Worm (Caenorhabditis elegans): ENCODE results near the gene lgc-44.
A peak's percentile ranks its signal among the peaks of the same experiment; 100 is the strongest.

The lgc-44 gene

DNA sequence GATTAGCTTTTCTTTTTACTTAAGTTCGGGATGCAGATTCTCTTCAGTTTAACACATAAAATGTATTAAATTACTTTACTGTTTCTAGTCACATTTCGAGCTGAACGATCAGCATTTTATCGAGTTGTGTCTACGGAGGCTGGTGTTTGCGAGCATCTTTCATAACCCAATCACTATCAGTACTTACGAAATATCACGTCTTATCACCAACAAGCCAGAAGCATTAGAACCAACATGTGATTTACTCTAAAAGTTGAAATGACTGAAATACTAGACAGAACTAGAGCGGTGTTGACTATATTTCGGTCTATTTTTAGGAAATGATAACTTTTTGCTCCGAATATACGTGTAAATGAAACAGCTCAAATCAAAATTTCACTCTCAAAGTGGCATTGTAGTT lies 24.0 kb downstream of the lgc-44 start:
- TF ChIP-seq nhr-48 (tag; optimal IDR thresholded peaks at IDR 0.05) (peak; percentile 18), fos-1 (tag; optimal IDR thresholded peaks at IDR 0.05) (no peak), nhr-11 (tag; optimal IDR thresholded peaks at IDR 0.05) (no peak), hlh-11 (tag; optimal IDR thresholded peaks at IDR 0.05) (peak; percentile 60), Y48G9A.11 (GFP tag; IDR thresholded peaks at IDR 0.05) (no peak), pqm-1 (tag; optimal IDR thresholded peaks at IDR 0.05) (peak; percentile 91), duxl-1 (tag; optimal IDR thresholded peaks at IDR 0.05; ENCODE audit: poor library complexity) (no peak), nhr-10 (tag; optimal IDR thresholded peaks at IDR 0.05) (no peak), nhr-77 (tag; optimal IDR thresholded peaks at IDR 0.05) (peak; percentile 34), ctbp-1 (GFP tag; IDR thresholded peaks at IDR 0.05) (no peak), nhr-6 (tag; optimal IDR thresholded peaks at IDR 0.05) (no peak), egl-43 (GFP tag; IDR thresholded peaks at IDR 0.05) (no peak), nhr-28 (tag; optimal IDR thresholded peaks at IDR 0.05) (peak; percentile 75), php-3 (GFP tag; IDR thresholded peaks at IDR 0.05) (0 out of 2 replicates have a peak, but pooled peaks have one; percentile 51), nhr-111 (GFP tag; optimal IDR thresholded peaks at IDR 0.05) (no peak), zip-2 (tag; optimal IDR thresholded peaks at IDR 0.05) (no peak), hlh-30 (tag; optimal IDR thresholded peaks at IDR 0.05; ENCODE audit: insufficient read depth) (peak; percentile 45), lin-29 (GFP tag; IDR thresholded peaks at IDR 0.05) (no peak), ztf-7 (tag; optimal IDR thresholded peaks at IDR 0.05) (no peak), mdl-1 (tag; optimal IDR thresholded peaks at IDR 0.05) (peak in 1 of 2 experiments; percentile 20), saeg-2 (GFP tag; IDR thresholded peaks at IDR 0.05) (no peak), lir-3 (tag; optimal IDR thresholded peaks at IDR 0.05) (no peak), hif-1 (tag; optimal IDR thresholded peaks at IDR 0.05) (peak in 1 of 2 experiments; percentile 12), arid-1 (GFP tag; conservative IDR thresholded peaks at IDR 0.05) (no peak), ZK546.5 (tag; optimal IDR thresholded peaks at IDR 0.05) (no peak), daf-16 (GFP tag; optimal IDR thresholded peaks at IDR 0.05) (no peak), daf-16 (tag; optimal IDR thresholded peaks at IDR 0.05) (peak; percentile 77), nhr-237 (tag; optimal IDR thresholded peaks at IDR 0.05) (no peak), ceh-28 (tag; optimal IDR thresholded peaks at IDR 0.05) (no peak), lin-15B (tag; optimal IDR thresholded peaks at IDR 0.05) (no peak), sdz-12 (GFP tag; optimal IDR thresholded peaks at IDR 0.05) (no peak), dmd-6 (GFP tag; IDR thresholded peaks at IDR 0.05) (peak; percentile 81), dve-1 (tag; optimal IDR thresholded peaks at IDR 0.05; ENCODE audit: insufficient read depth) (peak; percentile 58), mes-2 (tag; optimal IDR thresholded peaks at IDR 0.05; ENCODE audit: poor library complexity, severe bottlenecking) (peak; percentile 7), madf-5 (GFP tag; IDR thresholded peaks at IDR 0.05) (no peak), mxl-2 (GFP tag; conservative IDR thresholded peaks at IDR 0.05) (no peak)

DNA sequence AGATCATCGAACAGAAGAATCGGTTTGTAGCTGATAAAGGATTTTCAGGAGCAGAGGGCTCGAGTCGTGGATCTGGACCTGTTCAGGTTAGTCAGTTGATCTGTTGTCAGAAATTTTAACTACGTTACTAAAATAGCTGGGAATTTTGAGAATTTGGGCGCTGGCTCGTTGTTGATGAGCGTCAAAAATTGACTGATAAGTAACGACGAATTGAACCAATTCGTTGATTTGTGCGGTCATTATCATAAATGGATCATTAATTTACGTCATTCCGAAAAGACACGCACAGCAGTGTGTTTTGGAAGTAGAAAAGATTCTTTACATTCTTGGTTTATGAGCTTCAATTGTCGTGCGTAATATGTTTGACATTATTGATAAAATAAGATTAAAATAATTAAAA lies 24.6 kb downstream of the lgc-44 start:
- TF ChIP-seq hlh-11 (tag; optimal IDR thresholded peaks at IDR 0.05): peak; percentile 49
- no peak for TF ChIP-seq hlh-30 (tag; optimal IDR thresholded peaks at IDR 0.05; ENCODE audit: insufficient read depth)
- TF ChIP-seq nhr-11 (tag; optimal IDR thresholded peaks at IDR 0.05): no peak
- TF ChIP-seq lin-38 (GFP tag; IDR thresholded peaks at IDR 0.05): no peak
- TF ChIP-seq zip-11 (GFP tag; IDR thresholded peaks at IDR 0.05): no peak
- no peak for TF ChIP-seq ceh-32 (tag; optimal IDR thresholded peaks at IDR 0.05; ENCODE audit: poor library complexity)
- TF ChIP-seq pqm-1 (tag; optimal IDR thresholded peaks at IDR 0.05): peak; percentile 20
- TF ChIP-seq aha-1 (tag): peak; percentile 46
- TF ChIP-seq nhr-28 (tag; optimal IDR thresholded peaks at IDR 0.05): peak; percentile 49
- TF ChIP-seq dmd-6 (GFP tag; IDR thresholded peaks at IDR 0.05): peak; percentile 72
- peak; percentile 54; the same call in 1 of the 2 replicates for TF ChIP-seq php-3 (GFP tag; IDR thresholded peaks at IDR 0.05)
- no peak for TF ChIP-seq daf-16 (GFP tag; optimal IDR thresholded peaks at IDR 0.05)
- TF ChIP-seq daf-16 (tag; optimal IDR thresholded peaks at IDR 0.05): no peak

Measured in whole organism, L4 larva.